Fruit fly (Drosophila melanogaster) whole organism, embryonic: ENCODE results near the gene CG33523.

ENCODE experiments used
- Ada2b ChIP-seq: fragments of 200-800 bp; sonication (Bioruptor generic); IDR thresholded peaks from 2 replicates; pipeline ENCODE4 v1.3.6; 2022; ENCODE audit warnings: missing biosample characterization, missing genetic modification characterization
- CG11723 ChIP-seq: fragments of 200-800 bp; sonication (Bioruptor generic); optimal IDR thresholded peaks from 2 replicates; lab custom pipeline; 2017; ENCODE audit warnings: missing biosample characterization, mild to moderate bottlenecking, missing genetic modification characterization
- CG12104 ChIP-seq: fragments of 200-800 bp; sonication (Bioruptor generic); optimal IDR thresholded peaks from 3 replicates; lab custom pipeline; 2016; ENCODE audit warnings: missing biosample characterization, missing genetic modification characterization
- CG13296 ChIP-seq: fragments of 200-800 bp; sonication (Bioruptor generic); optimal IDR thresholded peaks from 3 replicates; lab custom pipeline; 2018; ENCODE audit warnings: missing biosample characterization, mild to moderate bottlenecking, missing genetic modification characterization
- CG16813 ChIP-seq: fragments of 200-800 bp; sonication (Bioruptor generic); IDR thresholded peaks from 3 replicates; pipeline ENCODE4 v1.3.6; 2022; ENCODE audit warnings: missing biosample characterization, missing genetic modification characterization; ENCODE audit not compliant: partially characterized antibody
- CG17328 ChIP-seq: fragments of 200-800 bp; sonication (Bioruptor generic); IDR thresholded peaks from 2 replicates; pipeline ENCODE4 v1.3.6; 2022; ENCODE audit warnings: missing biosample characterization, missing genetic modification characterization
- CG18599 ChIP-seq: fragments of 200-800 bp; sonication (Bioruptor generic); optimal IDR thresholded peaks from 3 replicates; lab custom pipeline; 2017; ENCODE audit warnings: missing biosample characterization, missing genetic modification characterization, mild to moderate bottlenecking, moderate library complexity, missing genetic modification reagents
- CG2712 ChIP-seq: fragments of 200-800 bp; optimal IDR thresholded peaks from 3 replicates; lab custom pipeline; 2019; ENCODE audit warnings: missing biosample characterization, mild to moderate bottlenecking, missing genetic modification characterization, moderate library complexity
- CG3847 ChIP-seq: fragments of 200-800 bp; sonication (Bioruptor generic); IDR thresholded peaks from 2 replicates; pipeline ENCODE4 v1.3.6; 2022; ENCODE audit warnings: missing biosample characterization, missing genetic modification characterization
- CG4328 ChIP-seq: fragments of 200-800 bp; sonication (Bioruptor generic); optimal IDR thresholded peaks from 3 replicates; lab custom pipeline; 2017; ENCODE audit warnings: missing biosample characterization, missing genetic modification reagents, missing genetic modification characterization
- CG4360 ChIP-seq: fragments of 200-800 bp; sonication (Bioruptor generic); IDR thresholded peaks from 2 replicates; pipeline ENCODE4 v1.3.6; 2022; ENCODE audit warnings: missing biosample characterization, missing genetic modification characterization
- CG6791 ChIP-seq: fragments of 200-800 bp; sonication (Bioruptor generic); IDR thresholded peaks from 3 replicates; pipeline ENCODE4 v1.3.6; 2022; ENCODE audit warnings: missing biosample characterization, missing genetic modification characterization; ENCODE audit not compliant: partially characterized antibody
- CG7271 ChIP-seq: fragments of 200-800 bp; sonication (Bioruptor generic); optimal IDR thresholded peaks from 2 replicates; lab custom pipeline; 2018; ENCODE audit warnings: missing biosample characterization, mild to moderate bottlenecking, missing genetic modification characterization, moderate library complexity
- CG7839 ChIP-seq: fragments of 200-800 bp; sonication (Bioruptor generic); optimal IDR thresholded peaks from 3 replicates; lab custom pipeline; 2018; ENCODE audit warnings: missing biosample characterization, mild to moderate bottlenecking, missing genetic modification characterization, moderate library complexity
- CG8478 ChIP-seq: fragments of >200 bp; optimal IDR thresholded peaks from 2 replicates; lab custom pipeline; 2018
- CG9727 ChIP-seq: fragments of 200-800 bp; sonication (Bioruptor generic); optimal IDR thresholded peaks from 3 replicates; lab custom pipeline; 2017; ENCODE audit warnings: missing biosample characterization, mild to moderate bottlenecking, missing genetic modification characterization
- CTCF ChIP-seq: fragments of 200-800 bp; sonication (Bioruptor generic); optimal IDR thresholded peaks from 2 replicates; lab custom pipeline; 2017; ENCODE audit warnings: missing biosample characterization, mild to moderate bottlenecking, missing genetic modification characterization, moderate library complexity
- Camta ChIP-seq: fragments of 200-800 bp; sonication (Bioruptor generic); optimal IDR thresholded peaks from 2 replicates; lab custom pipeline; 2016; ENCODE audit warnings: missing biosample characterization, missing genetic modification characterization
- Ets65A ChIP-seq: fragments of 200-800 bp; sonication (Bioruptor generic); peaks from one replicate; lab custom pipeline; 2016; ENCODE audit warnings: missing biosample characterization, missing genetic modification characterization
- HLH4C ChIP-seq: fragments of 200-800 bp; sonication (Bioruptor generic); IDR thresholded peaks from 3 replicates; pipeline ENCODE4 v1.3.6; 2022; ENCODE audit warnings: missing biosample characterization, missing genetic modification characterization; ENCODE audit not compliant: partially characterized antibody
- Hmx ChIP-seq: fragments of 200-800 bp; sonication (Bioruptor generic); optimal IDR thresholded peaks from 2 replicates; lab custom pipeline; 2016; ENCODE audit warnings: missing biosample characterization, missing genetic modification characterization
- Lhr ChIP-seq: fragments of 200-800 bp; sonication (Bioruptor generic); optimal IDR thresholded peaks from 3 replicates; lab custom pipeline; 2017; ENCODE audit warnings: mild to moderate bottlenecking, missing biosample characterization, missing genetic modification reagents, missing genetic modification characterization
- MBD-R2 ChIP-seq: fragments of 200-800 bp; sonication (Bioruptor generic); IDR thresholded peaks from 2 replicates; pipeline ENCODE4 v1.3.6; 2022; ENCODE audit warnings: missing biosample characterization, missing genetic modification characterization
- MTF-1 ChIP-seq: fragments of 200-800 bp; sonication (Bioruptor generic); optimal IDR thresholded peaks from 2 replicates; lab custom pipeline; 2018; ENCODE audit warnings: missing biosample characterization, mild to moderate bottlenecking, missing genetic modification characterization, borderline replicate concordance
- NC2β ChIP-seq: fragments of 200-800 bp; sonication (Bioruptor generic); optimal IDR thresholded peaks from 2 replicates; lab custom pipeline; 2016; ENCODE audit warnings: missing biosample characterization, missing genetic modification characterization
- Nf-YA ChIP-seq: fragments of 200-800 bp; sonication (Bioruptor generic); IDR thresholded peaks from 2 replicates; pipeline ENCODE4 v1.3.6; 2022; ENCODE audit warnings: missing biosample characterization, missing genetic modification characterization
- Pdp1 ChIP-seq, 2 experiments: fragments of 200-800 bp; sonication (Bioruptor generic); optimal IDR thresholded peaks; 3 replicates each; lab custom pipeline; 2016; ENCODE audit warnings: missing biosample characterization in 2 of 2, missing genetic modification characterization in 2 of 2, mild to moderate bottlenecking in 1 of 2, moderate library complexity in 1 of 2
- Ptx1 ChIP-seq: fragments of 200-800 bp; sonication (Bioruptor generic); IDR thresholded peaks from 2 replicates; pipeline ENCODE4 v1.3.6; 2022; ENCODE audit warnings: missing biosample characterization, missing genetic modification characterization
- Rfx ChIP-seq: fragments of 200-800 bp; sonication (Bioruptor generic); IDR thresholded peaks from 2 replicates; pipeline ENCODE4 v1.3.6; 2022; ENCODE audit warnings: missing biosample characterization, missing genetic modification characterization
- Sry-β ChIP-seq: fragments of 200-800 bp; sonication (Bioruptor generic); optimal IDR thresholded peaks from 2 replicates; lab custom pipeline; 2018; ENCODE audit warnings: missing biosample characterization, mild to moderate bottlenecking, missing genetic modification characterization, moderate library complexity
- Ssrp ChIP-seq: fragments of 200-800 bp; sonication (Bioruptor generic); optimal IDR thresholded peaks from 2 replicates; lab custom pipeline; 2018; ENCODE audit warnings: missing biosample characterization, mild to moderate bottlenecking, missing genetic modification characterization, moderate library complexity
- TFAM ChIP-seq: fragments of 200-800 bp; sonication (Bioruptor generic); optimal IDR thresholded peaks from 2 replicates; lab custom pipeline; 2017; ENCODE audit warnings: missing biosample characterization, missing genetic modification characterization, inconsistent platforms
- Xbp1 ChIP-seq: fragments of 200-800 bp; sonication (Bioruptor generic); optimal IDR thresholded peaks from 3 replicates; lab custom pipeline; 2016; ENCODE audit warnings: missing biosample characterization, mild to moderate bottlenecking, missing genetic modification characterization
- ac ChIP-seq: fragments of 200-800 bp; sonication (Bioruptor generic); optimal IDR thresholded peaks from 3 replicates; lab custom pipeline; 2017; ENCODE audit warnings: missing biosample characterization, mild to moderate bottlenecking, missing genetic modification characterization
- al ChIP-seq: fragments of 200-800 bp; sonication (Bioruptor generic); IDR thresholded peaks from 2 replicates; pipeline ENCODE4 v1.3.6; 2022; ENCODE audit warnings: missing biosample characterization, missing genetic modification characterization
- btn ChIP-seq: fragments of 200-800 bp; sonication (Bioruptor generic); optimal IDR thresholded peaks from 2 replicates; lab custom pipeline; 2016; ENCODE audit warnings: missing biosample characterization, missing genetic modification characterization
- chif ChIP-seq, 2 experiments: fragments of 200-800 bp; sonication (Bioruptor generic); optimal IDR thresholded peaks; 3 replicates each; lab custom pipeline; 2016; ENCODE audit warnings: missing biosample characterization in 2 of 2, missing genetic modification characterization in 2 of 2
- ci ChIP-seq: fragments of 200-800 bp; sonication (Bioruptor generic); IDR thresholded peaks from 3 replicates; pipeline ENCODE4 v1.3.6; 2022; ENCODE audit warnings: missing biosample characterization, missing genetic modification characterization
- crc ChIP-seq: fragments of 200-800 bp; sonication (Bioruptor generic); optimal IDR thresholded peaks from 2 replicates; lab custom pipeline; 2016; ENCODE audit warnings: missing biosample characterization, missing genetic modification characterization
- eve ChIP-seq, 2 experiments: fragments of >200 bp; optimal IDR thresholded peaks; 2 replicates each; lab custom pipeline; 2017; ENCODE audit warnings: missing biosample characterization in 2 of 2, missing genetic modification characterization in 2 of 2
- grau ChIP-seq: fragments of 200-800 bp; optimal IDR thresholded peaks from 3 replicates; lab custom pipeline; 2019; ENCODE audit warnings: missing biosample characterization, mild to moderate bottlenecking, missing genetic modification characterization, moderate library complexity
- her ChIP-seq: fragments of 200-800 bp; sonication (Bioruptor generic); optimal IDR thresholded peaks from 2 replicates; lab custom pipeline; 2016; ENCODE audit warnings: missing biosample characterization, missing genetic modification characterization
- ind ChIP-seq: fragments of 200-800 bp; sonication (Bioruptor generic); optimal IDR thresholded peaks from 3 replicates; lab custom pipeline; 2016; ENCODE audit warnings: missing biosample characterization, missing genetic modification characterization
- kni ChIP-seq: fragments of 200-800 bp; sonication (Bioruptor generic); optimal IDR thresholded peaks from 3 replicates; lab custom pipeline; 2017; ENCODE audit warnings: mild to moderate bottlenecking, missing biosample characterization, missing genetic modification reagents, missing genetic modification characterization
- lbe ChIP-seq: fragments of 200-800 bp; sonication (Bioruptor generic); optimal IDR thresholded peaks from 2 replicates; lab custom pipeline; 2016; ENCODE audit warnings: missing biosample characterization, mild to moderate bottlenecking, missing genetic modification characterization
- onecut ChIP-seq: fragments of 200-800 bp; sonication (Bioruptor generic); IDR thresholded peaks from 2 replicates; pipeline ENCODE4 v1.3.6; 2022; ENCODE audit warnings: missing biosample characterization, missing genetic modification characterization
- pnt ChIP-seq: fragments of 200-800 bp; sonication (Bioruptor generic); optimal IDR thresholded peaks from 3 replicates; lab custom pipeline; 2016; ENCODE audit warnings: missing biosample characterization, missing genetic modification characterization
- sens ChIP-seq: fragments of 200-800 bp; sonication (Bioruptor generic); peaks from one replicate; lab custom pipeline; 2016; ENCODE audit warnings: missing biosample characterization, missing genetic modification characterization
- tll ChIP-seq, 2 experiments: fragments of 200-800 bp in 1 of 2; fragments of >200 bp in 1 of 2; sonication (Bioruptor generic) in 1 of 2; optimal IDR thresholded peaks; 2 replicates each; lab custom pipeline; 2017 to 2019; ENCODE audit warnings: missing biosample characterization in 2 of 2, missing genetic modification characterization in 2 of 2, mild to moderate bottlenecking in 1 of 2, moderate library complexity in 1 of 2
- zfh1 ChIP-seq: fragments of 200-800 bp; sonication (Bioruptor generic); IDR thresholded peaks from 3 replicates; pipeline ENCODE4 v1.3.6; 2022; ENCODE audit warnings: missing biosample characterization, missing genetic modification characterization

The CG33523 gene

DNA sequence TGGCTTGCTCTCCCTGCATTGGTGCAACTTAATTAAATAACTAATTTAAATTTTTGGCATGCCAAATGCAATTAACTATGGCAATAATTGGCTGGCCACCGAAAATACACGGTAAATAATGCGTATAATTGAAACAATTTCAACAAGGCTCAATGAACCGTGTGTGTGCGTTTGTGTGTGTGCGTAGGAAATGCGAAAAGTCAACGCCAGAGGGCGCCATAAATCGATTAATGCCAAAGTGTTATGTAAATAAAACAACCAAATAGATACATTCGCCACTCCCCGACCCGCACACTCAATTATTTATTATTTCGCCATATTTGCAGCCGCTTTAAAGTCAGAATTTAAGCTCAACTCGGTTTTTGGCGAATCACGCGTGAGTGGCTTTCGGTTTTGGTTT lies 33.5 kb downstream of the CG33523 start:
- TF ChIP-seq Nf-YA (GFP tag; lab: Robert Waterston, UW) (no peak), pnt (GFP tag; lab: Kevin White, UChicago) (no peak), Lhr (GFP tag; lab: Kevin White, UChicago) (no peak), kni (no peak), CG3847 (GFP tag; lab: Robert Waterston, UW) (no peak), CG6791 (no peak), CG4328 (GFP tag; lab: Kevin White, UChicago) (no peak), CTCF (GFP tag; lab: Kevin White, UChicago) (peak; percentile 73), tll (GFP tag; optimal IDR thresholded peaks at IDR 0.05; lab: Kevin White, UChicago) (peak in 1 of 2 experiments; percentile 20), Ssrp (tag; lab: Kevin White, UChicago) (no peak), Ets65A (GFP tag; lab: Kevin White, UChicago) (peak; percentile 61), sens (GFP tag; lab: Kevin White, UChicago) (peak; percentile 32), her (GFP tag; lab: Kevin White, UChicago) (no peak), CG12104 (GFP tag; lab: Kevin White, UChicago) (no peak), CG17328 (GFP tag; lab: Robert Waterston, UW) (no peak), onecut (0 out of 2 replicates have a peak, but pooled peaks have one; percentile 6), Camta (GFP tag; lab: Kevin White, UChicago) (no peak), CG11723 (GFP tag; lab: Kevin White, UChicago) (no peak), eve (GFP tag; optimal IDR thresholded peaks at IDR 0.05; lab: Kevin White, UChicago) (no peak), Ptx1 (GFP tag; lab: Robert Waterston, UW) (no peak), ind (GFP tag; lab: Kevin White, UChicago) (no peak), CG16813 (no peak), ac (GFP tag; lab: Kevin White, UChicago) (no peak), HLH4C (no peak)

- TF ChIP-seq sens (GFP tag; lab: Kevin White, UChicago) (peak; percentile 35), Ets65A (GFP tag; lab: Kevin White, UChicago) (peak; percentile 33), MBD-R2 (GFP tag; lab: Robert Waterston, UW) (no peak)
- TF ChIP-seq, all 482 proteins: peak for 2
Observed at dm6 chr3L:5958117-5958516, 34.5 kb downstream of the CG33523 start.

dm6 chr3L:5964399-5964798 lies 40.7 kb downstream of the CG33523 start:
- TF ChIP-seq Sry-β (GFP tag; lab: Kevin White, UChicago) (no peak), al (GFP tag; lab: Robert Waterston, UW) (no peak), zfh1 (peak; percentile 65; the same call in 2 of the 3 replicates), lbe (GFP tag; lab: Kevin White, UChicago) (no peak), CG9727 (peak; percentile 18), CG2712 (tag; lab: Kevin White, UChicago) (peak; percentile 19), Xbp1 (peak; percentile 19), NC2β (no peak), TFAM (GFP tag; lab: Kevin White, UChicago) (no peak), grau (no peak), CG13296 (GFP tag; lab: Kevin White, UChicago) (no peak), Ada2b (GFP tag; lab: Robert Waterston, UW) (no peak), Pdp1 (GFP tag; optimal IDR thresholded peaks at IDR 0.05; lab: Kevin White, UChicago) (no peak), btn (GFP tag; lab: Kevin White, UChicago) (no peak), CG4360 (GFP tag; lab: Robert Waterston, UW) (no peak), CG7271 (tag; lab: Kevin White, UChicago) (no peak), chif (GFP tag; optimal IDR thresholded peaks at IDR 0.05; lab: Kevin White, UChicago) (peak in 1 of 2 experiments; percentile 20), CG7839 (tag; lab: Kevin White, UChicago) (peak; percentile 1), ci (GFP tag; lab: Robert Waterston, UW) (no peak), crc (GFP tag; lab: Kevin White, UChicago) (no peak), Rfx (GFP tag; lab: Robert Waterston, UW) (0 out of 2 replicates have a peak, but pooled peaks have one; percentile 5), Hmx (GFP tag; lab: Kevin White, UChicago) (no peak), MTF-1 (GFP tag; lab: Kevin White, UChicago) (no peak), CG8478 (lab: Kevin White, UChicago) (no peak), CG18599 (GFP tag; lab: Kevin White, UChicago) (no peak), Lhr (GFP tag; lab: Kevin White, UChicago) (no peak)
